Fruit fly (Drosophila melanogaster) whole organism, adult: ENCODE measurements around the gene CG4768.

Experiments
- CG11617 ChIP-seq: fragments of 200-800 bp; sonication (Bioruptor generic); optimal IDR thresholded peaks from 2 replicates; lab custom pipeline; 2017; ENCODE audit warnings: mild to moderate bottlenecking, missing biosample characterization, missing genetic modification reagents, missing genetic modification characterization
- CG12768 ChIP-seq: fragments of 200-800 bp; sonication (Bioruptor generic); optimal IDR thresholded peaks from 2 replicates; lab custom pipeline; 2017; ENCODE audit warnings: missing biosample characterization, missing genetic modification characterization, mild to moderate bottlenecking, moderate library complexity, missing genetic modification reagents
- CG14711 ChIP-seq: fragments of 200-800 bp; sonication (Bioruptor generic); optimal IDR thresholded peaks from 2 replicates; lab custom pipeline; 2018; ENCODE audit warnings: missing biosample characterization, mild to moderate bottlenecking, missing genetic modification characterization, moderate library complexity
- CG1620 ChIP-seq: fragments of 200-800 bp; sonication (Bioruptor generic); optimal IDR thresholded peaks from 2 replicates; lab custom pipeline; 2016; ENCODE audit warnings: missing biosample characterization, missing genetic modification characterization
- CG33017 ChIP-seq: fragments of 200-800 bp; sonication (Bioruptor generic); optimal IDR thresholded peaks from 2 replicates; lab custom pipeline; 2018; ENCODE audit warnings: missing biosample characterization, mild to moderate bottlenecking, missing genetic modification characterization, moderate library complexity
- CG5204 ChIP-seq: fragments of 200-800 bp; sonication (Bioruptor generic); optimal IDR thresholded peaks from 2 replicates; lab custom pipeline; 2016; ENCODE audit warnings: missing biosample characterization, missing genetic modification characterization
- CG7045 ChIP-seq: fragments of 200-800 bp; sonication (Bioruptor generic); optimal IDR thresholded peaks from 2 replicates; lab custom pipeline; 2017; ENCODE audit warnings: missing biosample characterization, mild to moderate bottlenecking, missing genetic modification characterization
- CG7101 ChIP-seq: fragments of 200-800 bp; sonication (Bioruptor generic); optimal IDR thresholded peaks from 2 replicates; lab custom pipeline; 2018; ENCODE audit warnings: missing biosample characterization, mild to moderate bottlenecking, missing genetic modification characterization, moderate library complexity
- Clk ChIP-seq: fragments of 200-800 bp; sonication (Bioruptor generic); optimal IDR thresholded peaks from 2 replicates; lab custom pipeline; 2017; ENCODE audit warnings: missing biosample characterization, missing genetic modification characterization
- Crg-1 ChIP-seq: fragments of 200-800 bp; sonication (Bioruptor generic); optimal IDR thresholded peaks from 2 replicates; lab custom pipeline; 2016; ENCODE audit warnings: missing biosample characterization, missing genetic modification characterization
- Hr96 ChIP-seq: fragments of 200-800 bp; sonication (Bioruptor generic); optimal IDR thresholded peaks from 2 replicates; lab custom pipeline; 2016; ENCODE audit warnings: missing biosample characterization, missing genetic modification characterization
- Mnt ChIP-seq: fragments of 200-800 bp; sonication (Bioruptor generic); optimal IDR thresholded peaks from 2 replicates; lab custom pipeline; 2016; ENCODE audit warnings: missing biosample characterization, mild to moderate bottlenecking, missing genetic modification characterization
- bab1 ChIP-seq: fragments of 200-800 bp; sonication (Bioruptor generic); optimal IDR thresholded peaks from 3 replicates; lab custom pipeline; 2019; ENCODE audit warnings: missing biosample characterization, mild to moderate bottlenecking, missing genetic modification characterization, moderate library complexity
- cic ChIP-seq: fragments of 200-800 bp; sonication (Bioruptor generic); optimal IDR thresholded peaks from 2 replicates; lab custom pipeline; 2017; ENCODE audit warnings: missing biosample characterization, mild to moderate bottlenecking, missing genetic modification characterization, moderate library complexity
- cnc ChIP-seq, 2 experiments: fragments of >200 bp; optimal IDR thresholded peaks; 2 replicates each; lab custom pipeline; 2017
- kay ChIP-seq: fragments of 200-800 bp; sonication (Bioruptor generic); peaks from one replicate; lab custom pipeline; 2016; ENCODE audit warnings: missing biosample characterization, missing genetic modification characterization, borderline replicate concordance
- ovo ChIP-seq: fragments of 200-800 bp; sonication (Bioruptor generic); optimal IDR thresholded peaks from 2 replicates; lab custom pipeline; 2016; ENCODE audit warnings: missing biosample characterization, missing genetic modification characterization
- pad ChIP-seq: fragments of 200-800 bp; sonication (Bioruptor generic); optimal IDR thresholded peaks from 3 replicates; lab custom pipeline; 2017; ENCODE audit warnings: missing biosample characterization, missing genetic modification characterization, mild to moderate bottlenecking, moderate library complexity, missing genetic modification reagents
- tj ChIP-seq: fragments of 200-800 bp; sonication (Bioruptor generic); optimal IDR thresholded peaks from 3 replicates; lab custom pipeline; 2017; ENCODE audit warnings: missing biosample characterization, mild to moderate bottlenecking, missing genetic modification characterization, moderate library complexity
- toe ChIP-seq: fragments of 200-800 bp; sonication (Bioruptor generic); optimal IDR thresholded peaks from 2 replicates; lab custom pipeline; 2016; ENCODE audit warnings: missing biosample characterization, missing genetic modification characterization

The CG4768 gene

DNA sequence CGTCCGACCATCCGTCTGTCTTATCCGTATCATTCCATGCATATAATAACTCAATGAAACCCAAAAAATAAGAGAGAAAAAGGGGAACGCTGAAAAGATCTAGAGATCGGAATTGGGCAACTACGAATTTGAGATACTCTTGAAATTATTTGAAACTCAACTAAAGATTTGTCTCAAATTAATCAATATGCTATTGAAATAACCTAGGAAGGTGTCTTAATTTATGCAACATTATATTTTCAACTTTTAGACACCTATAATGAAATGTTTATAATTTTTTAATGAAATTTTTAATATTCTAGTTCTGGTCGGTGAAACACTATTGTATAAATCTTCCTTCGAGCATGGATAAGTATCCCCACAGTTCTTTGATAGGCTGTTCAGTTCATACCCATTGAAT lies 31.4 kb upstream of the CG4768 start:
- no peak for TF ChIP-seq kay
- TF ChIP-seq CG7045 (GFP tag; lab: Kevin White, UChicago): no peak
- no peak for TF ChIP-seq CG12768 (GFP tag; lab: Kevin White, UChicago)
- no peak for TF ChIP-seq tj (GFP tag; lab: Kevin White, UChicago)
- TF ChIP-seq CG11617: no peak
- TF ChIP-seq ovo: no peak
- TF ChIP-seq CG7101 (tag; lab: Kevin White, UChicago): no peak
- no peak for TF ChIP-seq CG14711 (tag; lab: Kevin White, UChicago)
- TF ChIP-seq Crg-1 (GFP tag; lab: Kevin White, UChicago): no peak
- no peak for TF ChIP-seq toe (GFP tag; lab: Kevin White, UChicago)
- TF ChIP-seq CG1620 (GFP tag; lab: Kevin White, UChicago): no peak

DNA sequence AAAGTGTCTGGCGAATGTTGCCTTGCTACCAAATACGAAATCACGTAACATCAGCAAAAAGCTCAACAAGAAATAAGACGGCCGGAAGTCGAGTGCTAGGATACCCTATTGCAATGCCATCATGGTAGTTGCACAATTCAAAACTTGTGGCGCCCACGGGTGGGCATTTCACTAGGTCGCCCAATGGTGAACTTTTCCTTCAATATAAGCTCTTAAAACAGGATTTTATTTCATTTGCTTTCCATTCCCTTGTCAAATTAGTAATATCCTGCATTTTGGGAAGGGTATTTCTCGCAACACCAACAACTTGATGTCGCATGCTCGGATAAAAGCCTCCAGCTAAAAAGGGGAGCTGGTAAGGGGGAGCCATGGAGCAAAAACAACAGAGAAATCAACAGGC lies 30.4 kb upstream of the CG4768 start:
- TF ChIP-seq CG5204: no peak
- no peak for TF ChIP-seq CG33017
- TF ChIP-seq pad (GFP tag; lab: Kevin White, UChicago): no peak
- no peak for TF ChIP-seq tj (GFP tag; lab: Kevin White, UChicago)
- TF ChIP-seq bab1: no peak

DNA sequence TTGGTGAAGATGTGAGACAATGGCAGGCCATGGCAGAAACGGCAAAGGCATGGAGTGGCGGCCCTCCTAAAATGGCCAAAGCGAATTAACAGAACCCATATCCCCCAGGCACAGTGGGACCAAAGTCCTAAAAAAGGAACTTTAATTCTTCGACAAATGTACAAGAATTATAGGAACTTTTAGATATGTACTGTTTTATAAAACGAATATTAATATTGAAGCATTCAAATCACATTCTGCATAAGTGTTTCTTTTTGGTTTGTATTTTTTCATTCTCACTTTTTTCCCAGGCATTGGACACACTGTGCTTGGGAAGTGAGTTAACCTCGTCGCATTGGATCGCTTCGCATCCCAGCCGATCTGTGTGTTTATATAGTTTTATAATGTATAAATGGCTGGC lies 27.0 kb upstream of the CG4768 start:
- TF ChIP-seq Hr96 (GFP tag; lab: Kevin White, UChicago): no peak
- TF ChIP-seq CG5204: no peak
- TF ChIP-seq bab1: no peak
- TF ChIP-seq tj (GFP tag; lab: Kevin White, UChicago): no peak
- no peak for TF ChIP-seq CG7101 (tag; lab: Kevin White, UChicago)
- no peak for TF ChIP-seq toe (GFP tag; lab: Kevin White, UChicago)
- TF ChIP-seq CG7045 (GFP tag; lab: Kevin White, UChicago): no peak
- TF ChIP-seq CG33017: no peak
- TF ChIP-seq Crg-1 (GFP tag; lab: Kevin White, UChicago): no peak
- no peak for TF ChIP-seq Clk
- no peak for TF ChIP-seq cic (GFP tag; lab: Kevin White, UChicago)
- no peak for TF ChIP-seq CG11617
- no peak for TF ChIP-seq cnc (optimal IDR thresholded peaks at IDR 0.05; lab: Kevin White, UChicago)
- no peak for TF ChIP-seq pad (GFP tag; lab: Kevin White, UChicago)
- no peak for TF ChIP-seq CG12768 (GFP tag; lab: Kevin White, UChicago)
- TF ChIP-seq CG1620 (GFP tag; lab: Kevin White, UChicago): no peak
- no peak for TF ChIP-seq kay
- no peak for TF ChIP-seq ovo
- no peak for TF ChIP-seq Mnt
- TF ChIP-seq CG14711 (tag; lab: Kevin White, UChicago): no peak

DNA sequence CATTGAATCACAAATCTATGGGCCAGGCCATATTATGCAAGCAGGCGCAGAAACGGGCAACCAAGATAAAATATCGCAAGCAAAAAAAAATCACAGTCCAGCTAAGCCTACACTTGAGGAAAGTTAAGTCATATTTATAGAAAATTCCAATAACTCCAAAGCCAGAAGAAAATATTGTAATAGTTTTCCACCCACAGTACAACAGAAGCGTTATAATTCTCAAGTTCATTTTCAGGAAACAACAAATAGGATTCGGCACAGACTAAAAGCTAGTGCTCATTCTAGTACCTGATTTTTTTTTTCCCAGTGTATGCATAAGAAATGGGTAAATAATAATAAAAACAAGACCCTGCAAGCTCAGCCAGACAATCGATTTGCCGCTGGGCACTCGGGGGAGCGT lies 26.1 kb upstream of the CG4768 start:
- TF ChIP-seq CG11617 (no peak), CG33017 (no peak), bab1 (no peak), Hr96 (GFP tag; lab: Kevin White, UChicago) (no peak)

DNA sequence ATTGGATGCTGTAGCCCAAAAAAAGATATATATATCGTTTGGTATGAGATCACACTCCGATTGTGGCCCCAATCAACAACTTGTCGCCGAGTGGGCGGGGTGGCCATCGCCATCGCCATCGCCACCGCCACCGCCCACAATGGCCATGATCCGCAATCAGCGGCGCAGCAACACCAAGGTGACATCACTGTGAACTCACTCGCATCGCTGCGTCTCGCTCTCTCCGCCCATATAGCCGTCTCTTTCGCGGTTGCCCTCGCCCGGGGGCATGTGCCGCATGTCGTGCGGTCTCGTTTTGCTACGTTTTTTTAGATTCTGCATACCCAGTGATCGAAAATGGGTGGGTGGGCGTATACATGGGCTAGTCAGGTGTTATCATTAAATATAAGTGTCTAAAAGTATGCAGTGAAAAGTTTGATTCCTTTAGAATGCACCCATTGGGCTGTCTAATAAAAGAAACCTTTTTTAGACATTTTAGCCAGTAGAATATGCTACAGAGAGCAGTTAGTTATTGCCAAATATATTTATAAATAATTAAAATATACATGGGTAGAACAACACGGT lies 25.0 kb upstream of the CG4768 start:
- no peak for TF ChIP-seq Crg-1 (GFP tag; lab: Kevin White, UChicago)
- TF ChIP-seq kay: no peak
- TF ChIP-seq CG12768 (GFP tag; lab: Kevin White, UChicago): no peak
- TF ChIP-seq CG33017: no peak
- no peak for TF ChIP-seq CG11617
- no peak for TF ChIP-seq CG5204

DNA sequence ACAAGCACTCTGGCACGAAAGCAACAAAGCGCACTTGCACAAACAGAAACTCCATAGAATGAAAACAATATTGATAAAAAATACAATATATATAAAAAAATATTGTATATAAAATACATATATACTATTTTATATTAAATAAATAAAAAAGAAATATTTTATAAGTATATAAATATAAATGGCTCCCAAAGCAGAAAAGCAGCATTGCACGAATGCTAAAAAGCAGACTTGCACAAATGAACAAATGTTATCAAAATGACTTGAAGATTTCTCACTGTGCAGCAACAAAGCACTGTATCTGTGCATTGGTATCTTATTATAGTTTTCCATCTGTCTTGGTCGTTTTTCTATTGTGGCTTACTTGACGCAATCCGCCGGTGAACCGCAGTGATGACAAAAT lies 23.1 kb upstream of the CG4768 start:
- TF ChIP-seq CG14711 (tag; lab: Kevin White, UChicago) (no peak), Mnt (no peak), pad (GFP tag; lab: Kevin White, UChicago) (no peak), Crg-1 (GFP tag; lab: Kevin White, UChicago) (no peak), toe (GFP tag; lab: Kevin White, UChicago) (no peak), kay (no peak), CG5204 (no peak), Clk (no peak), CG11617 (no peak), CG1620 (GFP tag; lab: Kevin White, UChicago) (no peak), cic (GFP tag; lab: Kevin White, UChicago) (no peak), ovo (no peak), bab1 (no peak), cnc (optimal IDR thresholded peaks at IDR 0.05; lab: Kevin White, UChicago) (no peak)

DNA sequence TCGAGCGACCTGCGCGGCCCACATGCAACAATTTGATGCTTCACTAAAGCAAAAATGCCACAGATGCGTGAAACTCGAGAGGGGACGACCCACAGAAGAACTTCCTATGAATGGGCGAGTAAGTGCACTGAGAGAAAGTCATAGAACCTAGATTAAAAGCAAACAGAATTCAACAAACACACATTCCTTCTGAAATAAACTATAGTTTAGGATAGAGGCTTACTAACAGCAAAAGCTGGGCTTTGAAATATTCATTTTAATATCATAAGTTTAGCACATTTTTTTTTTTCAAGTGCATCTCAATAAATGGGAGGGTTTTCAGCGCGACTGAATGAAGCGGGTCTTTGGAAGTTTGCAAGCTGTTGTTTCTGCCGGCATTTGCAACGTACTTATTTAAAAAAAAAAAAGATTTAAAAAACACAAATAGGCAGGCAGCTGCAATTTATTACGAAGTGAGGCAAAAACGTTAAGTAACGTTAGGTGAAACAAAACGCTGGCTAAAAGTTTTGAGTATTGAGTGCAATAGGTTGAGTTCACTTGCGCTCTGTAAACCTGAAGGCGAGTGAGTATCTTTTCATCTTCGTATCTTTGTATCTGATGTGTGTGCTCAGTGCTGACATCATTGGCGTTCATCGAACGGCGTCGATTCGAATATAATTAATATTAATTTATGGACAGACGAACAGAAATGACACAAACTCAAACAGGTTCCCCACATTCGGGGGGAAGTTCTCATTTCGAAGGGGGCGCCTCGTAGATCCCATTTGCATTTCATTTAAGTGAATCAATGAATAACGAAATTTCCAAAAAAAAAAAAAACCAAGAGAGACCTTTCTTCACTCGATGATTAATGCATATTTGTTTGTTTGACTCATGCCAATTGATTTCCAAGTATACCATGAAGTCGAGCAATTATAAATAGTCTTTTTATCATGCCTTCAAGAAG lies 18.8 kb upstream of the CG4768 start:
- TF ChIP-seq CG14711 (tag; lab: Kevin White, UChicago): peak; percentile 9
- TF ChIP-seq toe (GFP tag; lab: Kevin White, UChicago): no peak
- no peak for TF ChIP-seq CG33017
- TF ChIP-seq CG5204: no peak
- TF ChIP-seq CG7045 (GFP tag; lab: Kevin White, UChicago): no peak
- no peak for TF ChIP-seq Hr96 (GFP tag; lab: Kevin White, UChicago)
- TF ChIP-seq CG7101 (tag; lab: Kevin White, UChicago): no peak
